Worm (Caenorhabditis elegans): Measurements from ENCODE around the gene nhr-12.

Gene nhr-12

DNA sequence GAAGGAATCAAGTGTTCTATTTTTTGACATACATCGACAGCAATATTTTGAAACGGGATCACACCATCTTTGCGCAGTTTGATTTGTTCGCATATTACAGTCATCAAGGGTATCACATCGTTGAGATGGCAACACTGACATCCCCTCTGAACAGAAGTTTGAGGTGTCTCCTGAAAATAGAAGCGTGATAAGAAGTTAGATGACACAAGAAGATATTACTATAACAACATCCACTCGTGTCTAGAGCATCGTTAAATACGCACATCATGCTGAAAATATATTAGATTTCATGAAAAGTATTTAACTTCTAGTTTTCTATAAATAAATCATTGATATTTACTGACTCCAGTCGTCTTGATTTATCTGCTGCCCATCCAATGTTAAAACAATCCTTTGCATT is 11.1 kb downstream of the nhr-12 start:
- TF ChIP-seq dao-5 (tag; optimal IDR thresholded peaks at IDR 0.05) (no peak), W03F9.2 (tag; optimal IDR thresholded peaks at IDR 0.05) (no peak), him-1 (tag; optimal IDR thresholded peaks at IDR 0.05) (no peak)

DNA sequence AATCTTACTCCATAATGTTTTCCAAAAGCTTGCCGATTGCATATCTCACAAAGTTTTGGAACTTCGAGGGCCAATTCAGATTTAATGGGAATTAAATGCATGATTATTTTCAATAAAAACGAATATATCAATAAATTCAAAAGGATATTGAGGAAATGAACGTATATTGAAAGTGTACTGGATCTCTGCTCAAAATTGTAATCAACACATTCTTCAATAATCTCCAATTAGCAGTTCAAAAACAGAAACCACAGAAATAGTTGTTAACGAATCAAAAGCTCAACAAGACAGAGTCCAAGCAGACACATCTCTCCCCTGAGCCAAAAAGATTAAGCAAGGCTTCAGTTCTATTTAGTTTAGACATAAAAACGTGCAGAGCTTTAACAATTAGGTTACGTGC is 13.3 kb downstream of the nhr-12 start, which contains the start of gene nhr-192:
Gene nhr-192 (minus strand): TSS at position 101 of the 400 bp plus-strand sequence.
- TF ChIP-seq dao-5 (tag; optimal IDR thresholded peaks at IDR 0.05): no peak
- TF ChIP-seq W03F9.2 (tag; optimal IDR thresholded peaks at IDR 0.05): no peak
- TF ChIP-seq him-1 (tag; optimal IDR thresholded peaks at IDR 0.05): no peak

DNA sequence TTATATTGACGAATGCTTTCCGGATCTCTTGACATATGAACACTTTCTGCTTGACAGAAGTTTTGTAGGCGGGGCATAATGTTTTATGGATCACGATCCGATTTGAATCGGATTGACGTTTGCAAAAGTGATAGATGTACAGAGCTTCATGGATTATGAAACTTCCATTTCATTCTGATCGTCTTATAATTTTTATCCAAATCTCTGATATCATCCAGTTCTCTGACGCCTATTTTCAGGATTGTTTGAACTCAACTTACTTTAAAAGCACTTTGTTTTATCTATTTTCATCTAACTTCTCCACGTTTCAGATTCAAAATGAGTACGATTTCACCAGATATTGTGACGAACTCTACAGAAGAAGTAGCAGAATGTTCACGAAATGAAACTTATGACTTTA is 17.1 kb downstream of the nhr-12 start, which contains the start of gene npr-39:
Gene npr-39 (plus strand): TSS at position 301 of the 400 bp plus-strand sequence.
- no peak for TF ChIP-seq dao-5 (tag; optimal IDR thresholded peaks at IDR 0.05)
- TF ChIP-seq him-1 (tag; optimal IDR thresholded peaks at IDR 0.05): no peak
- TF ChIP-seq W03F9.2 (tag; optimal IDR thresholded peaks at IDR 0.05): no peak

DNA sequence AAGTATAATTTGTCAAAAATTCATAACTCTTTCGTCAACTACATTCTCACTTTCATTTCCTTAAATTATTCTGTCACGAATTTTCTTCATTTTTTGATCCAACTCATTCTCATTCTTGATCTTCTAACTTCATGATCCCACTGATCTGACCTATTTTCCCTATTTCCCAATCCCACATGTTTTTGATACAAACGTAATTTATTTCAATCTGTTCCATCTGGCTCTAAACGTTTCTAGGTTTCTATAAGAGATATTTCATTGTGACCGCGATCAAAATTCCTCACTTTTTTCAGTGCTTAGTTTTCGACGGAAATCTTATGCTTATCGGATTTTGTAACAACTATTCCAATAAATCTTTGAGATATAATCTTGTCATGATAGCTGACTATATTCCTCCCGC is 18.2 kb downstream of the nhr-12 start:
- TF ChIP-seq W03F9.2 (tag; optimal IDR thresholded peaks at IDR 0.05): no peak

DNA sequence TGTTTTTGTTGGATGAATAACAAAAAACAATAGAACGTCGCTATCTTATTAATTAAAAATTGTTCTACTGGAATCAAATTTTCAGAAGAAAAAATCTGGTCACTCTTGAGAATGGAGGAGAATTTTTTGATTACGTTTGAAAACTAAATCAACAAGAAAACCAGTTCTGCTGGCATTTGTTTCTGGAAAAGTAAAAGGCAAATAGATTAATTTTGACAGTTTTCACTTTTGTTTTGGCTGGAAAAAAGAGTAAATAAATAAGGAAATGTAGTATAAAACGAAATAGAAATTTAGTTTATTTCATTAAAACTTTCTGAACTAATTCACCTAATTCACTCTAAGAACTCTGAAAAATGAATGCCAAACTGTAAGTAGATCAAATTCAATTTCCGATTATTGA is 19.6 kb downstream of the nhr-12 start, which contains the start of gene fipr-13:
Gene fipr-13 (plus strand): TSS at position 301 of the 400 bp plus-strand sequence.
- no peak for TF ChIP-seq dao-5 (tag; optimal IDR thresholded peaks at IDR 0.05)
- TF ChIP-seq him-1 (tag; optimal IDR thresholded peaks at IDR 0.05): no peak
- TF ChIP-seq W03F9.2 (tag; optimal IDR thresholded peaks at IDR 0.05): no peak

ce11 chrV:10060039-10060438 is 23.8 kb downstream of the nhr-12 start:
- no peak for TF ChIP-seq W03F9.2 (tag; optimal IDR thresholded peaks at IDR 0.05)
- no peak for TF ChIP-seq him-1 (tag; optimal IDR thresholded peaks at IDR 0.05)
- TF ChIP-seq dao-5 (tag; optimal IDR thresholded peaks at IDR 0.05): no peak

ce11 chrV:10058748-10059147 is 25.1 kb downstream of the nhr-12 start:
- no peak for TF ChIP-seq dao-5 (tag; optimal IDR thresholded peaks at IDR 0.05)

- no peak for TF ChIP-seq him-1 (tag; optimal IDR thresholded peaks at IDR 0.05)
- TF ChIP-seq dao-5 (tag; optimal IDR thresholded peaks at IDR 0.05): no peak
- no peak for TF ChIP-seq W03F9.2 (tag; optimal IDR thresholded peaks at IDR 0.05)
Measured at ce11 chrV:10054872-10055271, 29.0 kb downstream of the nhr-12 start, which contains the start of gene yif-1. Gene yif-1 (minus strand): TSS chrV:10054913.

DNA sequence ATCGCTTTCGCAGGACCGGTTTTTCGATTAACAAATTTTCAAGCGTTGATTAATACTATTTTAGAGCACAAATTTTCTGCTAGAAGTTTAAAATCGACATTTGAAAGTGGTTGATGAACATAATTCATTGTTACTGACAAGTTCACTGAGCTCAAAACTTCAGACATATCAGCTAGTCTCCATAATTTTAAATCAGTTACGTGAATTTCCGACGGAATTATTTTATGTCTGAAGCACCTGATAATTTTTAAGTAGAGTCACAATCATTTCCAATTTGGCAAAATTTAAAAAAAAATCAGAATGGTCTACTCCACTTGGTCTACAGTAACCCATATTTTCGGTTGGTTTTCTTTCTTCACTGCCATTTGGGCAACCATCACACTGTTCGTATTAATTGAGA is 32.0 kb downstream of the nhr-12 start, which contains the start of gene str-118:
Gene str-118 (plus strand): TSS at position 301 of the 400 bp plus-strand sequence.
- TF ChIP-seq W03F9.2 (tag; optimal IDR thresholded peaks at IDR 0.05) (no peak), dao-5 (tag; optimal IDR thresholded peaks at IDR 0.05) (no peak), him-1 (tag; optimal IDR thresholded peaks at IDR 0.05) (no peak)

DNA sequence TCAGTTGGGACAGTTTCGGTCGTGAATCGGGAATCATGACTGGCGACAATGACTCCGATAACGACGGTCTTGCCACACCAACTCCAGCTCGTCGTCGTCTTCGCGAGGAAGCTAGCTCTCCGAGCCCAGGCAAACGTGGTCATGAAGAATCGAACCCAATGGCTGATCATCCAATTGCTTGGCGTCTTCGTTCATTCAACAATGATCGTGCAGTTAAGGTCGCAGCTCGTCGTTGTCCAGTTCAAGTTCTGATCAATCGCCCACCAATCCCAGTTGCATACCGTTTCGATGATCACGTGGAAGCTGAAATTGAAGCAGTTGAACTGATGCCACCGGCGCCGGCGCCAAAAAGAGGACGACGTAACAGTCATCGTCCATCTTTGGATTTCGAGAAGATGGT is 36.7 kb downstream of the nhr-12 start:
- TF ChIP-seq him-1 (tag; optimal IDR thresholded peaks at IDR 0.05) (no peak), dao-5 (tag; optimal IDR thresholded peaks at IDR 0.05) (no peak), W03F9.2 (tag; optimal IDR thresholded peaks at IDR 0.05) (no peak)

ce11 chrV:10046503-10046902 is 37.3 kb downstream of the nhr-12 start:
- TF ChIP-seq him-1 (tag; optimal IDR thresholded peaks at IDR 0.05) (no peak), dao-5 (tag; optimal IDR thresholded peaks at IDR 0.05) (no peak), W03F9.2 (tag; optimal IDR thresholded peaks at IDR 0.05) (no peak)

DNA sequence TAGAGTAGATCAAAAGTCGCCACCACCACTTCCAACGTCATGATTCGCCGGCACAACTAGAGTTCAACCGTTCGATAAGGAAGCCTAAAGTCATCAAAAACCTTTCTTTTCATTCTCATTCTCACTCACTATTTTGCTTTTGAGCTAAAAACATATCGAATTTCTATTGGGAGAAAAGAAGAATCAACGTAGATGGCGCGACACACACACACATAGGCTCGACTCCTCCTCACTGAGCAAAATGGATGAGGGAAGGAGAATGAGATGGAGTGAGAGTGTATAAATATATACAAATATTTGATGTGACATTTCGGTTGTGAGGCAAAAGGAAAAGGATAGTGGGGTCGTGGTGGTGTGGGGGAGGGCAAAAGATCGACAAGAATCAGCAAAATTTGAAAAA is 39.1 kb downstream of the nhr-12 start:
- TF ChIP-seq W03F9.2 (tag; optimal IDR thresholded peaks at IDR 0.05) (no peak), him-1 (tag; optimal IDR thresholded peaks at IDR 0.05) (no peak), dao-5 (tag; optimal IDR thresholded peaks at IDR 0.05) (no peak)

ce11 chrV:10043234-10043796 is 40.5 kb downstream of the nhr-12 start, which contains the start of gene T06E8.8:
Gene T06E8.8 (plus strand): TSS chrV:10043746.
- TF ChIP-seq W03F9.2 (tag; optimal IDR thresholded peaks at IDR 0.05): no peak
- no peak for TF ChIP-seq dao-5 (tag; optimal IDR thresholded peaks at IDR 0.05)
- no peak for TF ChIP-seq him-1 (tag; optimal IDR thresholded peaks at IDR 0.05)

- TF ChIP-seq dao-5 (tag; optimal IDR thresholded peaks at IDR 0.05) (no peak), him-1 (tag; optimal IDR thresholded peaks at IDR 0.05) (peak; percentile 29)
Measured at ce11 chrV:10042254-10042653, 41.6 kb downstream of the nhr-12 start.

- TF ChIP-seq W03F9.2 (tag; optimal IDR thresholded peaks at IDR 0.05): no peak
- TF ChIP-seq him-1 (tag; optimal IDR thresholded peaks at IDR 0.05): no peak
- TF ChIP-seq dao-5 (tag; optimal IDR thresholded peaks at IDR 0.05): no peak
Measured at ce11 chrV:10041484-10041883, 42.4 kb downstream of the nhr-12 start.

Measured in whole organism, L4/young adult.